Worm (Caenorhabditis elegans) whole organism, early embryonic: ENCODE data around the gene C56G2.22.

Experiments
- ama-1 ChIP-seq: fragments of 150-350 bp; optimal IDR thresholded peaks from 2 replicates; lab custom pipeline; 2014
- ceh-13 ChIP-seq: fragments of 200-800 bp; sonication (Bioruptor generic); optimal IDR thresholded peaks from 2 replicates; lab custom pipeline; 2018; ENCODE audit warnings: mild to moderate bottlenecking, missing genetic modification characterization, missing compliant biosample characterization
- flt-1 ChIP-seq: fragments of 200-800 bp; sonication (Bioruptor generic); IDR thresholded peaks from 2 replicates; pipeline ENCODE4 v1.3.6; 2022; ENCODE audit warnings: missing genetic modification characterization, missing compliant biosample characterization
- hnd-1 ChIP-seq: sonication (generic microtip); optimal IDR thresholded peaks from 2 replicates; lab custom pipeline; 2016; ENCODE audit warnings: missing genetic modification characterization, missing compliant biosample characterization
- tbx-37 ChIP-seq: fragments of 200-800 bp; sonication (Bioruptor generic); conservative IDR thresholded peaks from 2 replicates; pipeline ENCODE4 v1.3.6; 2022; ENCODE audit warnings: missing genetic modification reagents, missing genetic modification characterization, missing compliant biosample characterization

DNA sequence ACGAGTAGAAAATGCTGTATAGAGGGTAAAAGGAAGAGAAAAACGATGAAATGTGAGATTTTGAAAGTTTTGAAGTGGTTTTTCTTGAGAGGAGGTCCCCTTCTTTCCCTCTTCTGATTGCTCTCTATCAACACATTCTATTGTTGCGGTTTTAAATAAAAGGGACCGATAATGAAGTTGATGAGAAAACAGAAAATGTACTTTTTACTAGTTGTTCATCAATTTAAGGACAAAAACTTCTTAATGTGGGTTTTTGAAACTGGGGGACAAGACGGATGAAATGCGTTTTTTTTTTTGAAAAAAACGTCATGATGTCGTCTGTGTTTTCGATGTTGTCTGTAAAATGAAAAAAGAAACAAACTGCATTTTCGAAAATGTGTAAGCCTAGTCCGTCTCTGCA is 29.5 kb upstream of the C56G2.22 start:
- TF ChIP-seq ceh-13 (GFP tag; lab: Kevin White, UChicago) (no peak), hnd-1 (tag; lab: Kevin White, UChicago) (no peak), ama-1 (lab: Kevin White, UChicago) (no peak), tbx-37 (GFP tag; lab: Robert Waterston, UW) (no peak), flt-1 (GFP tag; lab: Robert Waterston, UW) (no peak)
